Worm (Caenorhabditis elegans) whole organism, L3 larva: Measurements from ENCODE around the gene F58B6.1.

Source experiments
- R02D3.7 ChIP-seq: fragments of 150-350 bp; optimal IDR thresholded peaks from 2 replicates; lab custom pipeline; 2014; ENCODE audit warnings: missing biosample characterization, missing genetic modification characterization
- ZK546.5 ChIP-seq: sonication (generic microtip); optimal IDR thresholded peaks from 2 replicates; lab custom pipeline; 2017; ENCODE audit warnings: missing biosample characterization, missing genetic modification characterization
- aly-2 ChIP-seq: fragments of 150-350 bp; optimal IDR thresholded peaks from 2 replicates; lab custom pipeline; 2014; ENCODE audit warnings: missing biosample characterization, missing genetic modification characterization
- ama-1 ChIP-seq: fragments of 150-350 bp; optimal IDR thresholded peaks from 2 replicates; lab custom pipeline; 2018
- ceh-16 ChIP-seq: sonication (generic microtip); optimal IDR thresholded peaks from 2 replicates; lab custom pipeline; 2017; ENCODE audit warnings: missing biosample characterization, missing genetic modification characterization
- ceh-28 ChIP-seq: fragments of 150-350 bp; optimal IDR thresholded peaks from 2 replicates; lab custom pipeline; 2014; ENCODE audit warnings: missing biosample characterization, missing genetic modification reagents, missing genetic modification characterization
- ceh-82 ChIP-seq: fragments of 150-350 bp; optimal IDR thresholded peaks from 2 replicates; lab custom pipeline; 2014; ENCODE audit warnings: missing biosample characterization, missing genetic modification characterization
- ceh-9 ChIP-seq: sonication (generic microtip); optimal IDR thresholded peaks from 2 replicates; lab custom pipeline; 2018; ENCODE audit warnings: missing biosample characterization, missing genetic modification characterization
- daf-12 ChIP-seq: fragments of 150-350 bp; optimal IDR thresholded peaks from 2 replicates; lab custom pipeline; 2014; ENCODE audit warnings: missing biosample characterization, missing genetic modification reagents, missing genetic modification characterization
- egl-27 ChIP-seq: sonication (generic microtip); optimal IDR thresholded peaks from 4 replicates; lab custom pipeline; 2017; ENCODE audit warnings: missing biosample characterization, missing genetic modification reagents, missing genetic modification characterization
- egl-5 ChIP-seq: fragments of 150-350 bp; optimal IDR thresholded peaks from 2 replicates; lab custom pipeline; 2017; ENCODE audit warnings: missing biosample characterization, missing genetic modification reagents, missing genetic modification characterization, inconsistent platforms
- elt-1 ChIP-seq: fragments of 150-350 bp; optimal IDR thresholded peaks from 2 replicates; lab custom pipeline; 2014; ENCODE audit warnings: missing biosample characterization, missing genetic modification characterization
- elt-2 ChIP-seq: sonication (generic microtip); optimal IDR thresholded peaks from 2 replicates; lab custom pipeline; 2016; ENCODE audit warnings: missing genetic modification reagents, mild to moderate bottlenecking, missing genetic modification characterization, missing compliant biosample characterization
- elt-3 ChIP-seq, 3 experiments: fragments of 150-350 bp in 1 of 3; sonication (generic microtip) in 2 of 3; optimal IDR thresholded peaks; 2 replicates in 2 of 3; 4 replicates in 1 of 3; lab custom pipeline; 2014 to 2017; ENCODE audit warnings: missing biosample characterization in 3 of 3, missing genetic modification characterization in 3 of 3
- eor-1 ChIP-seq, 2 experiments: fragments of 150-350 bp; optimal IDR thresholded peaks; 2 replicates each; lab custom pipeline; 2014 to 2018; ENCODE audit warnings: missing biosample characterization in 2 of 2, missing genetic modification characterization in 2 of 2
- fkh-10 ChIP-seq: sonication (generic microtip); optimal IDR thresholded peaks from 2 replicates; lab custom pipeline; 2017; ENCODE audit warnings: missing biosample characterization, missing genetic modification reagents, missing genetic modification characterization
- fkh-2 ChIP-seq: fragments of 150-350 bp; optimal IDR thresholded peaks from 2 replicates; lab custom pipeline; 2014; ENCODE audit warnings: missing biosample characterization, missing genetic modification reagents, missing genetic modification characterization
- fos-1 ChIP-seq: fragments of 150-350 bp; optimal IDR thresholded peaks from 2 replicates; lab custom pipeline; 2014; ENCODE audit warnings: missing biosample characterization, missing genetic modification characterization
- hmg-11 ChIP-seq: sonication (generic microtip); optimal IDR thresholded peaks from 2 replicates; lab custom pipeline; 2016; ENCODE audit warnings: missing genetic modification characterization, missing compliant biosample characterization
- jun-1 ChIP-seq: fragments of 150-350 bp; optimal IDR thresholded peaks from 2 replicates; lab custom pipeline; 2014; ENCODE audit warnings: missing biosample characterization, missing genetic modification reagents, missing genetic modification characterization
- lin-15B ChIP-seq: fragments of 150-350 bp; optimal IDR thresholded peaks from 2 replicates; lab custom pipeline; 2014; ENCODE audit warnings: missing biosample characterization, missing genetic modification characterization
- lin-39 ChIP-seq: fragments of 150-350 bp; optimal IDR thresholded peaks from 2 replicates; lab custom pipeline; 2018; ENCODE audit warnings: missing biosample characterization, missing genetic modification reagents, missing genetic modification characterization
- lsy-12 ChIP-seq: sonication (generic microtip); optimal IDR thresholded peaks from 2 replicates; lab custom pipeline; 2016; ENCODE audit warnings: mild to moderate bottlenecking, missing genetic modification characterization, missing compliant biosample characterization
- mdl-1 ChIP-seq: fragments of 150-350 bp; optimal IDR thresholded peaks from 2 replicates; lab custom pipeline; 2014; ENCODE audit warnings: missing biosample characterization, missing genetic modification characterization
- mml-1 ChIP-seq: fragments of 150-350 bp; sonication (generic microtip); optimal IDR thresholded peaks from 3 replicates; lab custom pipeline; 2014; ENCODE audit warnings: missing biosample characterization, missing genetic modification characterization
- nfya-1 ChIP-seq: sonication (generic microtip); optimal IDR thresholded peaks from 2 replicates; lab custom pipeline; 2017; ENCODE audit warnings: missing genetic modification characterization, mild to moderate bottlenecking, missing compliant biosample characterization, antibody characterized with exemption, moderate library complexity; ENCODE audit not compliant: insufficient read depth
- nhr-11 ChIP-seq: fragments of 150-350 bp; optimal IDR thresholded peaks from 2 replicates; lab custom pipeline; 2014; ENCODE audit warnings: missing biosample characterization, missing genetic modification characterization
- nhr-12 ChIP-seq: fragments of 150-350 bp; optimal IDR thresholded peaks from 2 replicates; lab custom pipeline; 2014; ENCODE audit warnings: missing biosample characterization, missing genetic modification characterization
- nhr-23 ChIP-seq: fragments of 150-350 bp; optimal IDR thresholded peaks from 2 replicates; lab custom pipeline; 2014; ENCODE audit warnings: missing biosample characterization, missing genetic modification reagents, missing genetic modification characterization
- nhr-237 ChIP-seq: fragments of 150-350 bp; optimal IDR thresholded peaks from 2 replicates; lab custom pipeline; 2014; ENCODE audit warnings: missing biosample characterization, missing genetic modification characterization
- nhr-25 ChIP-seq: sonication (generic microtip); optimal IDR thresholded peaks from 2 replicates; lab custom pipeline; 2017; ENCODE audit warnings: missing biosample characterization, missing genetic modification characterization
- nhr-28 ChIP-seq: fragments of 150-350 bp; optimal IDR thresholded peaks from 2 replicates; lab custom pipeline; 2014; ENCODE audit warnings: missing biosample characterization, missing genetic modification characterization
- nhr-43 ChIP-seq: sonication (generic microtip); optimal IDR thresholded peaks from 2 replicates; lab custom pipeline; 2016; ENCODE audit warnings: mild to moderate bottlenecking, missing genetic modification characterization, missing compliant biosample characterization; ENCODE audit not compliant: poor library complexity, severe bottlenecking
- nhr-67 ChIP-seq: fragments of 150-350 bp; optimal IDR thresholded peaks from 2 replicates; lab custom pipeline; 2014; ENCODE audit warnings: missing biosample characterization, missing genetic modification characterization
- nhr-76 ChIP-seq: fragments of 150-350 bp; sonication (generic microtip); optimal IDR thresholded peaks from 5 replicates; lab custom pipeline; 2014; ENCODE audit warnings: missing biosample characterization, missing genetic modification characterization
- nhr-77 ChIP-seq: fragments of 150-350 bp; optimal IDR thresholded peaks from 2 replicates; lab custom pipeline; 2014; ENCODE audit warnings: missing biosample characterization, missing genetic modification characterization
- pha-4 ChIP-seq: fragments of 150-350 bp; optimal IDR thresholded peaks from 2 replicates; lab custom pipeline; 2014; ENCODE audit warnings: missing biosample characterization, missing genetic modification reagents, missing genetic modification characterization
- pqm-1 ChIP-seq: fragments of 150-350 bp; optimal IDR thresholded peaks from 2 replicates; lab custom pipeline; 2017; ENCODE audit warnings: missing biosample characterization, missing genetic modification characterization, inconsistent platforms
- sea-2 ChIP-seq: fragments of 150-350 bp; sonication (generic microtip); optimal IDR thresholded peaks from 4 replicates; lab custom pipeline; 2014; ENCODE audit warnings: missing biosample characterization, missing genetic modification reagents, missing genetic modification characterization
- skn-1 ChIP-seq: fragments of 150-350 bp; optimal IDR thresholded peaks from 2 replicates; lab custom pipeline; 2014; ENCODE audit warnings: missing biosample characterization, missing genetic modification characterization
- snpc-4 ChIP-seq: fragments of 150-350 bp; optimal IDR thresholded peaks from 2 replicates; lab custom pipeline; 2014; ENCODE audit warnings: missing biosample characterization, missing genetic modification characterization
- tbx-2 ChIP-seq: sonication (generic microtip); optimal IDR thresholded peaks from 2 replicates; lab custom pipeline; 2016; ENCODE audit warnings: mild to moderate bottlenecking, missing genetic modification characterization, missing compliant biosample characterization
- unc-39 ChIP-seq: sonication (generic microtip); optimal IDR thresholded peaks from 4 replicates; lab custom pipeline; 2017; ENCODE audit warnings: missing biosample characterization, missing genetic modification characterization
- unc-62 ChIP-seq: fragments of 150-350 bp; sonication (generic microtip); optimal IDR thresholded peaks from 4 replicates; lab custom pipeline; 2014; ENCODE audit warnings: missing biosample characterization, missing genetic modification reagents, missing genetic modification characterization
- zag-1 ChIP-seq: fragments of 150-350 bp; optimal IDR thresholded peaks from 2 replicates; lab custom pipeline; 2014; ENCODE audit warnings: missing biosample characterization, missing genetic modification characterization
- ztf-11 ChIP-seq: fragments of 150-350 bp; optimal IDR thresholded peaks from 2 replicates; lab custom pipeline; 2014; ENCODE audit warnings: missing biosample characterization, missing genetic modification characterization
- ztf-4 ChIP-seq: fragments of 150-350 bp; optimal IDR thresholded peaks from 2 replicates; lab custom pipeline; 2014; ENCODE audit warnings: missing biosample characterization, missing genetic modification characterization

Gene F58B6.1

ce11 chrIII:1144816-1145215, 29.1 kb upstream of the F58B6.1 start:
- no peak for TF ChIP-seq elt-3 (tag; optimal IDR thresholded peaks at IDR 0.05; lab: Kevin White, UChicago)
- no peak for TF ChIP-seq nhr-77 (tag; lab: Kevin White, UChicago)
- no peak for TF ChIP-seq tbx-2
- no peak for TF ChIP-seq nhr-23
- TF ChIP-seq egl-27 (tag; lab: Kevin White, UChicago) = no peak
- TF ChIP-seq ceh-28 (tag; lab: Kevin White, UChicago) = no peak
- TF ChIP-seq nhr-67 = no peak
- no peak for TF ChIP-seq lsy-12
- no peak for TF ChIP-seq unc-62 (GFP tag; lab: Kevin White, UChicago)
- TF ChIP-seq nhr-76 (tag; lab: Kevin White, UChicago) = no peak
- no peak for TF ChIP-seq egl-5
- TF ChIP-seq jun-1 = no peak
- no peak for TF ChIP-seq aly-2 (tag; lab: Kevin White, UChicago)
- TF ChIP-seq ZK546.5 (tag; lab: Kevin White, UChicago) = no peak
- TF ChIP-seq ztf-4 (tag; lab: Kevin White, UChicago) = no peak
- no peak for TF ChIP-seq lin-15B (tag; lab: Kevin White, UChicago)
- no peak for TF ChIP-seq R02D3.7
- no peak for TF ChIP-seq elt-1 (tag; lab: Kevin White, UChicago)
- TF ChIP-seq nhr-12 (tag; lab: Kevin White, UChicago) = no peak

ce11 chrIII:1142798-1143197, 27.1 kb upstream of the F58B6.1 start, which contains the start of gene smr-1:
Gene smr-1 (plus strand): TSS chrIII:1143172.
- no peak for TF ChIP-seq sea-2 (GFP tag; lab: Kevin White, UChicago)
- no peak for TF ChIP-seq nhr-28
- TF ChIP-seq eor-1 (tag; optimal IDR thresholded peaks at IDR 0.05; lab: Kevin White, UChicago) = no peak
- TF ChIP-seq nhr-67 = no peak
- TF ChIP-seq elt-3 (tag; optimal IDR thresholded peaks at IDR 0.05; lab: Kevin White, UChicago) = no peak
- no peak for TF ChIP-seq mml-1
- peak; percentile 59 for TF ChIP-seq egl-27 (tag; lab: Kevin White, UChicago)
- no peak for TF ChIP-seq ceh-9 (tag; lab: Kevin White, UChicago)
- TF ChIP-seq ztf-4 (tag; lab: Kevin White, UChicago) = no peak
- peak; percentile 86 for TF ChIP-seq lin-15B (tag; lab: Kevin White, UChicago)
- TF ChIP-seq snpc-4 (tag; lab: Kevin White, UChicago) = peak; percentile 60
- peak; percentile 84 for TF ChIP-seq nfya-1 (tag; lab: Kevin White, UChicago)
- no peak for TF ChIP-seq nhr-43 (tag; lab: Kevin White, UChicago)
- no peak for TF ChIP-seq fkh-10 (GFP tag; lab: Kevin White, UChicago)
- peak; percentile 41 for TF ChIP-seq skn-1 (tag; lab: Kevin White, UChicago)
- peak; percentile 78 for TF ChIP-seq tbx-2
- TF ChIP-seq aly-2 (tag; lab: Kevin White, UChicago) = peak; percentile 57
- no peak for TF ChIP-seq unc-62 (GFP tag; lab: Kevin White, UChicago)
- TF ChIP-seq daf-12 (tag; lab: Kevin White, UChicago) = no peak
- peak; percentile 67 for TF ChIP-seq ceh-82
- peak; percentile 63 for TF ChIP-seq nhr-25 (tag; lab: Kevin White, UChicago)
- peak; percentile 28 for TF ChIP-seq egl-5
- TF ChIP-seq ztf-11 (tag; lab: Kevin White, UChicago) = no peak
- TF ChIP-seq nhr-11 (tag; lab: Kevin White, UChicago) = peak; percentile 25
- no peak for TF ChIP-seq nhr-237 (tag; lab: Kevin White, UChicago)
- TF ChIP-seq elt-1 (tag; lab: Kevin White, UChicago) = peak; percentile 8
- TF ChIP-seq jun-1 = peak; percentile 84
- TF ChIP-seq ZK546.5 (tag; lab: Kevin White, UChicago) = no peak
- peak; percentile 22 for TF ChIP-seq lin-39 (tag; lab: Kevin White, UChicago)
- TF ChIP-seq fos-1 (tag; lab: Kevin White, UChicago) = no peak
- peak; percentile 76 for TF ChIP-seq ceh-28 (tag; lab: Kevin White, UChicago)
- TF ChIP-seq fkh-2 (tag; lab: Kevin White, UChicago) = no peak
- no peak for TF ChIP-seq zag-1 (tag; lab: Kevin White, UChicago)
- peak; percentile 4 for TF ChIP-seq ceh-16 (tag; lab: Kevin White, UChicago)
- no peak for TF ChIP-seq nhr-77 (tag; lab: Kevin White, UChicago)
- TF ChIP-seq mdl-1 (tag; lab: Kevin White, UChicago) = no peak
- TF ChIP-seq ama-1 (lab: Kevin White, UChicago) = peak; percentile 26
- no peak for TF ChIP-seq unc-39 (tag; lab: Kevin White, UChicago)
- peak; percentile 77 for TF ChIP-seq lsy-12
- no peak for TF ChIP-seq nhr-12 (tag; lab: Kevin White, UChicago)
- TF ChIP-seq pha-4 = peak; percentile 91
- TF ChIP-seq hmg-11 = peak; percentile 57
- peak; percentile 75 for TF ChIP-seq nhr-23
- no peak for TF ChIP-seq pqm-1
- peak; percentile 67 for TF ChIP-seq R02D3.7
- peak; percentile 49 for TF ChIP-seq elt-2
- TF ChIP-seq nhr-76 (tag; lab: Kevin White, UChicago) = no peak
